Fruit fly (Drosophila melanogaster) whole organism, embryonic: ENCODE data around the gene CG43999.

Source experiments
- ATbp ChIP-seq: fragments of 200-800 bp; sonication (Bioruptor generic); optimal IDR thresholded peaks from 2 replicates; lab custom pipeline; 2017; ENCODE audit warnings: missing biosample characterization, mild to moderate bottlenecking, missing genetic modification characterization, missing genetic modification reagents
- Bdp1 ChIP-seq: fragments of 200-800 bp; sonication (Bioruptor generic); optimal IDR thresholded peaks from 3 replicates; lab custom pipeline; 2016; ENCODE audit warnings: missing biosample characterization, missing genetic modification characterization
- CG11504 ChIP-seq: fragments of 200-800 bp; sonication (Bioruptor generic); optimal IDR thresholded peaks from 3 replicates; lab custom pipeline; 2019; ENCODE audit warnings: missing biosample characterization, mild to moderate bottlenecking, missing genetic modification characterization, moderate library complexity
- CG11696 ChIP-seq: fragments of 200-800 bp; sonication (Bioruptor generic); IDR thresholded peaks from 2 replicates; pipeline ENCODE4 v1.3.6; 2022; ENCODE audit warnings: missing biosample characterization, missing genetic modification characterization
- CG13424 ChIP-seq: fragments of 200-800 bp; sonication (Bioruptor generic); optimal IDR thresholded peaks from 2 replicates; lab custom pipeline; 2019; ENCODE audit warnings: missing biosample characterization, mild to moderate bottlenecking, missing genetic modification characterization, moderate library complexity
- CG14441 ChIP-seq: fragments of 200-800 bp; sonication (Bioruptor generic); IDR thresholded peaks from 2 replicates; pipeline ENCODE4 v1.3.6; 2022; ENCODE audit warnings: missing biosample characterization, missing genetic modification characterization
- CG14710 ChIP-seq: fragments of 200-800 bp; sonication (Bioruptor generic); optimal IDR thresholded peaks from 3 replicates; lab custom pipeline; 2019; ENCODE audit warnings: missing biosample characterization, mild to moderate bottlenecking, missing genetic modification characterization, moderate library complexity
- CG15073 ChIP-seq: fragments of 200-800 bp; sonication (Bioruptor generic); optimal IDR thresholded peaks from 2 replicates; lab custom pipeline; 2016; ENCODE audit warnings: missing biosample characterization, missing genetic modification characterization
- CG15269 ChIP-seq: fragments of 200-800 bp; sonication (Bioruptor generic); optimal IDR thresholded peaks from 2 replicates; lab custom pipeline; 2018; ENCODE audit warnings: missing biosample characterization, mild to moderate bottlenecking, missing genetic modification characterization, moderate library complexity
- CG1529 ChIP-seq: fragments of 200-800 bp; sonication (Bioruptor generic); optimal IDR thresholded peaks from 3 replicates; lab custom pipeline; 2018; ENCODE audit warnings: missing biosample characterization, missing genetic modification characterization
- CG17612 ChIP-seq: fragments of 200-800 bp; sonication (Bioruptor generic); IDR thresholded peaks from 2 replicates; pipeline ENCODE4 v1.3.6; 2022; ENCODE audit warnings: missing biosample characterization, missing genetic modification characterization
- CG2129 ChIP-seq: fragments of 200-800 bp; sonication (Bioruptor generic); IDR thresholded peaks from 2 replicates; pipeline ENCODE4 v1.3.6; 2022; ENCODE audit warnings: missing biosample characterization, missing genetic modification characterization; ENCODE audit not compliant: partially characterized antibody
- CG2889 ChIP-seq: fragments of 200-800 bp; sonication (Bioruptor generic); IDR thresholded peaks from 3 replicates; pipeline ENCODE4 v1.3.6; 2022; ENCODE audit warnings: missing biosample characterization, missing genetic modification characterization
- CG30431 ChIP-seq: fragments of 200-800 bp; sonication (Bioruptor generic); optimal IDR thresholded peaks from 2 replicates; lab custom pipeline; 2017; ENCODE audit warnings: missing biosample characterization, missing genetic modification characterization
- CG3065 ChIP-seq: fragments of 200-800 bp; sonication (Bioruptor generic); optimal IDR thresholded peaks from 2 replicates; lab custom pipeline; 2016; ENCODE audit warnings: missing biosample characterization, missing genetic modification characterization
- CG31224 ChIP-seq: fragments of 200-800 bp; sonication (Bioruptor generic); IDR thresholded peaks from 2 replicates; pipeline ENCODE4 v1.3.6; 2022; ENCODE audit warnings: missing biosample characterization, missing genetic modification characterization
- CG31365 ChIP-seq: fragments of 200-800 bp; sonication (Bioruptor generic); optimal IDR thresholded peaks from 2 replicates; lab custom pipeline; 2018; ENCODE audit warnings: missing biosample characterization, mild to moderate bottlenecking, missing genetic modification characterization
- CG34376 ChIP-seq: fragments of 200-800 bp; sonication (Bioruptor generic); optimal IDR thresholded peaks from 2 replicates; lab custom pipeline; 2018; ENCODE audit warnings: missing biosample characterization, mild to moderate bottlenecking, missing genetic modification characterization
- CG4424 ChIP-seq: fragments of 200-800 bp; sonication (Bioruptor generic); optimal IDR thresholded peaks from 3 replicates; lab custom pipeline; 2016; ENCODE audit warnings: missing biosample characterization, missing genetic modification characterization
- CG7786 ChIP-seq: fragments of 200-800 bp; sonication (Bioruptor generic); optimal IDR thresholded peaks from 2 replicates; lab custom pipeline; 2016; ENCODE audit warnings: missing biosample characterization, missing genetic modification characterization
- CG8359 ChIP-seq: fragments of 200-800 bp; sonication (Bioruptor generic); optimal IDR thresholded peaks from 2 replicates; lab custom pipeline; 2017; ENCODE audit warnings: missing biosample characterization, mild to moderate bottlenecking, missing genetic modification characterization, borderline replicate concordance
- CG8765 ChIP-seq: fragments of 200-800 bp; sonication (Bioruptor generic); IDR thresholded peaks from 2 replicates; pipeline ENCODE4 v1.3.6; 2022; ENCODE audit warnings: missing biosample characterization, missing genetic modification characterization
- CG9797 ChIP-seq: fragments of 200-800 bp; sonication (Bioruptor generic); optimal IDR thresholded peaks from 3 replicates; lab custom pipeline; 2018; ENCODE audit warnings: missing biosample characterization, mild to moderate bottlenecking, missing genetic modification characterization
- D19B ChIP-seq: fragments of 200-800 bp; sonication (Bioruptor generic); optimal IDR thresholded peaks from 2 replicates; lab custom pipeline; 2017; ENCODE audit warnings: missing biosample characterization, mild to moderate bottlenecking, missing genetic modification characterization
- Dbx ChIP-seq: fragments of 200-800 bp; sonication (Bioruptor generic); IDR thresholded peaks from 3 replicates; pipeline ENCODE4 v1.3.6; 2022; ENCODE audit warnings: missing biosample characterization, missing genetic modification characterization
- Dref ChIP-seq: fragments of 200-800 bp; sonication (Bioruptor generic); IDR thresholded peaks from 2 replicates; pipeline ENCODE4 v1.3.6; 2022; ENCODE audit warnings: missing biosample characterization, missing genetic modification characterization
- HHEX ChIP-seq: fragments of 200-800 bp; sonication (Bioruptor generic); optimal IDR thresholded peaks from 3 replicates; lab custom pipeline; 2017; ENCODE audit warnings: missing biosample characterization, mild to moderate bottlenecking, missing genetic modification characterization, missing genetic modification reagents
- HLHmδ ChIP-seq: fragments of 200-800 bp; sonication (Bioruptor generic); optimal IDR thresholded peaks from 2 replicates; lab custom pipeline; 2018; ENCODE audit warnings: missing biosample characterization, mild to moderate bottlenecking, missing genetic modification characterization, moderate library complexity
- Kr ChIP-seq: fragments of 200-800 bp; sonication (Bioruptor generic); optimal IDR thresholded peaks from 2 replicates; lab custom pipeline; 2017; ENCODE audit warnings: missing biosample characterization, mild to moderate bottlenecking, missing genetic modification characterization
- Lhr ChIP-seq: fragments of 200-800 bp; sonication (Bioruptor generic); optimal IDR thresholded peaks from 3 replicates; lab custom pipeline; 2017; ENCODE audit warnings: mild to moderate bottlenecking, missing biosample characterization, missing genetic modification reagents, missing genetic modification characterization
- Trl ChIP-seq, 3 experiments: fragments of >200 bp in 2 of 3; fragments of 200-800 bp in 1 of 3; sonication (Bioruptor generic) in 1 of 3; optimal IDR thresholded peaks; 2 replicates in 1 of 3; 3 replicates in 2 of 3; lab custom pipeline; 2016 to 2017; ENCODE audit warnings: missing biosample characterization in 1 of 3, missing genetic modification characterization in 1 of 3
- ac ChIP-seq: fragments of 200-800 bp; sonication (Bioruptor generic); optimal IDR thresholded peaks from 3 replicates; lab custom pipeline; 2017; ENCODE audit warnings: missing biosample characterization, mild to moderate bottlenecking, missing genetic modification characterization
- bbx ChIP-seq: fragments of 200-800 bp; sonication (Bioruptor generic); IDR thresholded peaks from 2 replicates; pipeline ENCODE4 v1.3.6; 2022; ENCODE audit warnings: missing biosample characterization, missing genetic modification characterization; ENCODE audit not compliant: partially characterized antibody
- btn ChIP-seq: fragments of 200-800 bp; sonication (Bioruptor generic); optimal IDR thresholded peaks from 2 replicates; lab custom pipeline; 2016; ENCODE audit warnings: missing biosample characterization, missing genetic modification characterization
- cas ChIP-seq: fragments of 200-800 bp; sonication (Bioruptor generic); IDR thresholded peaks from 2 replicates; pipeline ENCODE4 v1.3.6; 2022; ENCODE audit warnings: missing biosample characterization, missing genetic modification characterization
- cato ChIP-seq: fragments of 200-800 bp; sonication (Bioruptor generic); optimal IDR thresholded peaks from 2 replicates; lab custom pipeline; 2016; ENCODE audit warnings: missing biosample characterization, missing genetic modification characterization, borderline replicate concordance
- ci ChIP-seq: fragments of 200-800 bp; sonication (Bioruptor generic); IDR thresholded peaks from 3 replicates; pipeline ENCODE4 v1.3.6; 2022; ENCODE audit warnings: missing biosample characterization, missing genetic modification characterization
- croc ChIP-seq: fragments of 200-800 bp; sonication (Bioruptor generic); conservative IDR thresholded peaks from 3 replicates; pipeline ENCODE4 v1.3.6; 2022; ENCODE audit warnings: missing biosample characterization, missing genetic modification characterization
- crol ChIP-seq: fragments of 200-800 bp; sonication (Bioruptor generic); IDR thresholded peaks from 2 replicates; pipeline ENCODE4 v1.3.6; 2022; ENCODE audit warnings: missing biosample characterization, missing genetic modification characterization
- disco-r ChIP-seq: fragments of 200-800 bp; sonication (Bioruptor generic); optimal IDR thresholded peaks from 2 replicates; lab custom pipeline; 2016; ENCODE audit warnings: missing biosample characterization, missing genetic modification characterization
- fd64A ChIP-seq: fragments of 200-800 bp; sonication (Bioruptor generic); optimal IDR thresholded peaks from 3 replicates; lab custom pipeline; 2018; ENCODE audit warnings: missing biosample characterization, mild to moderate bottlenecking, missing genetic modification characterization
- fru ChIP-seq: fragments of >200 bp; optimal IDR thresholded peaks from 2 replicates; lab custom pipeline; 2017
- hth ChIP-seq: fragments of >200 bp; optimal IDR thresholded peaks from 2 replicates; lab custom pipeline; 2017; ENCODE audit warnings: inconsistent platforms
- kah ChIP-seq: fragments of 200-800 bp; sonication (Bioruptor generic); optimal IDR thresholded peaks from 2 replicates; lab custom pipeline; 2018; ENCODE audit warnings: missing biosample characterization, mild to moderate bottlenecking, missing genetic modification characterization
- luna ChIP-seq: fragments of 200-800 bp; sonication (Bioruptor generic); optimal IDR thresholded peaks from 2 replicates; lab custom pipeline; 2016; ENCODE audit warnings: missing biosample characterization, missing genetic modification characterization
- pb ChIP-seq: fragments of 200-800 bp; sonication (Bioruptor generic); optimal IDR thresholded peaks from 3 replicates; lab custom pipeline; 2016; ENCODE audit warnings: missing biosample characterization, missing genetic modification characterization
- repo ChIP-seq: fragments of 200-800 bp; sonication (Bioruptor generic); optimal IDR thresholded peaks from 2 replicates; lab custom pipeline; 2016; ENCODE audit warnings: missing biosample characterization, missing genetic modification characterization
- sima ChIP-seq: fragments of 200-800 bp; sonication (Bioruptor generic); optimal IDR thresholded peaks from 2 replicates; lab custom pipeline; 2016; ENCODE audit warnings: missing biosample characterization, missing genetic modification characterization
- stwl ChIP-seq: fragments of 200-800 bp; sonication (Bioruptor generic); optimal IDR thresholded peaks from 3 replicates; lab custom pipeline; 2018; ENCODE audit warnings: missing biosample characterization, mild to moderate bottlenecking, missing genetic modification characterization, moderate library complexity
- sug ChIP-seq: fragments of 200-800 bp; optimal IDR thresholded peaks from 2 replicates; lab custom pipeline; 2019; ENCODE audit warnings: missing biosample characterization, mild to moderate bottlenecking, missing genetic modification characterization, moderate library complexity
- usp ChIP-seq: fragments of >200 bp; optimal IDR thresholded peaks from 2 replicates; lab custom pipeline; 2017; ENCODE audit warnings: missing biosample characterization, missing genetic modification characterization
- z ChIP-seq: fragments of 200-800 bp; sonication (Bioruptor generic); IDR thresholded peaks from 3 replicates; pipeline ENCODE4 v1.3.6; 2022; ENCODE audit warnings: missing biosample characterization, missing genetic modification characterization

Gene CG43999

dm6 chr3R:23969449-23969848 is 40.6 kb upstream of the CG43999 start (continued):
- TF ChIP-seq usp (no peak), fru (lab: Kevin White, UChicago) (no peak), pb (GFP tag; lab: Kevin White, UChicago) (no peak), CG17612 (no peak), z (no peak), CG8765 (GFP tag; lab: Robert Waterston, UW) (no peak), crol (no peak), CG14710 (tag; lab: Kevin White, UChicago) (peak; percentile 2), CG14441 (GFP tag; lab: Robert Waterston, UW) (peak; percentile 72), CG1529 (GFP tag; lab: Kevin White, UChicago) (no peak), CG30431 (no peak), D19B (no peak), CG9797 (no peak), luna (GFP tag; lab: Kevin White, UChicago) (no peak), HLHmδ (GFP tag; lab: Kevin White, UChicago) (no peak), sima (GFP tag; lab: Kevin White, UChicago) (no peak), CG11504 (peak; percentile 75), CG13424 (tag; lab: Kevin White, UChicago) (peak; percentile 78), cato (GFP tag; lab: Kevin White, UChicago) (no peak), CG11696 (GFP tag; lab: Robert Waterston, UW) (no peak), Dref (GFP tag; lab: Robert Waterston, UW) (no peak), cas (GFP tag; lab: Robert Waterston, UW) (0 out of 2 replicates have a peak, but pooled peaks have one; percentile 39), disco-r (GFP tag; lab: Kevin White, UChicago) (no peak), CG3065 (GFP tag; lab: Kevin White, UChicago) (no peak), croc (GFP tag; lab: Robert Waterston, UW) (no peak; the same call in 2 of the 3 replicates), repo (GFP tag; lab: Kevin White, UChicago) (no peak), fd64A (GFP tag; lab: Kevin White, UChicago) (no peak), CG15269 (tag; lab: Kevin White, UChicago) (peak; percentile 75), stwl (no peak), Kr (GFP tag; lab: Kevin White, UChicago) (no peak), HHEX (peak; percentile 63), hth (lab: Kevin White, UChicago) (no peak), CG2889 (GFP tag; lab: Robert Waterston, UW) (0 out of 3 replicates have a peak, but pooled peaks have one; percentile 51), Trl (optimal IDR thresholded peaks at IDR 0.05; lab: Kevin White, UChicago) (no peak), Trl (GFP tag; optimal IDR thresholded peaks at IDR 0.05; lab: Kevin White, UChicago) (no peak), Bdp1 (GFP tag; lab: Kevin White, UChicago) (no peak), bbx (no peak), kah (GFP tag; lab: Kevin White, UChicago) (no peak), CG7786 (no peak), CG2129 (GFP tag; lab: Robert Waterston, UW) (no peak), CG34376 (GFP tag; lab: Kevin White, UChicago) (no peak), Lhr (GFP tag; lab: Kevin White, UChicago) (no peak), CG31224 (GFP tag; lab: Robert Waterston, UW) (peak; percentile 33; the same call in 1 of the 2 replicates), CG4424 (peak; percentile 28), Dbx (GFP tag; lab: Robert Waterston, UW) (peak; percentile 35; the same call in 2 of the 3 replicates), ci (0 out of 3 replicates have a peak, but pooled peaks have one; percentile 52), CG8359 (GFP tag; lab: Kevin White, UChicago) (no peak), CG15073 (GFP tag; lab: Kevin White, UChicago) (no peak), CG31365 (tag; lab: Kevin White, UChicago) (no peak), sug (tag; lab: Kevin White, UChicago) (peak; percentile 51), btn (no peak), ac (no peak), ATbp (GFP tag; lab: Kevin White, UChicago) (peak; percentile 56)
